Worm (Caenorhabditis elegans) whole organism, L4 larva: ENCODE measurements around the gene wht-7.

Experiments
- aly-2 ChIP-seq: sonication (generic microtip); optimal IDR thresholded peaks from 2 replicates; lab custom pipeline; 2018; ENCODE audit warnings: missing biosample characterization, missing genetic modification characterization
- mdl-1 ChIP-seq, 2 experiments: fragments of 150-350 bp in 1 of 2; sonication (generic microtip) in 1 of 2; optimal IDR thresholded peaks; 2 replicates each; lab custom pipeline; 2014 to 2017; ENCODE audit warnings: missing biosample characterization in 2 of 2, missing genetic modification characterization in 2 of 2
- nhr-10 ChIP-seq: fragments of 150-350 bp; optimal IDR thresholded peaks from 2 replicates; lab custom pipeline; 2014; ENCODE audit warnings: missing biosample characterization, missing genetic modification characterization
- nhr-25 ChIP-seq: sonication (generic microtip); optimal IDR thresholded peaks from 2 replicates; lab custom pipeline; 2017; ENCODE audit warnings: missing genetic modification characterization, mild to moderate bottlenecking, missing compliant biosample characterization, antibody characterized with exemption, moderate library complexity, borderline replicate concordance; ENCODE audit not compliant: insufficient read depth

DNA sequence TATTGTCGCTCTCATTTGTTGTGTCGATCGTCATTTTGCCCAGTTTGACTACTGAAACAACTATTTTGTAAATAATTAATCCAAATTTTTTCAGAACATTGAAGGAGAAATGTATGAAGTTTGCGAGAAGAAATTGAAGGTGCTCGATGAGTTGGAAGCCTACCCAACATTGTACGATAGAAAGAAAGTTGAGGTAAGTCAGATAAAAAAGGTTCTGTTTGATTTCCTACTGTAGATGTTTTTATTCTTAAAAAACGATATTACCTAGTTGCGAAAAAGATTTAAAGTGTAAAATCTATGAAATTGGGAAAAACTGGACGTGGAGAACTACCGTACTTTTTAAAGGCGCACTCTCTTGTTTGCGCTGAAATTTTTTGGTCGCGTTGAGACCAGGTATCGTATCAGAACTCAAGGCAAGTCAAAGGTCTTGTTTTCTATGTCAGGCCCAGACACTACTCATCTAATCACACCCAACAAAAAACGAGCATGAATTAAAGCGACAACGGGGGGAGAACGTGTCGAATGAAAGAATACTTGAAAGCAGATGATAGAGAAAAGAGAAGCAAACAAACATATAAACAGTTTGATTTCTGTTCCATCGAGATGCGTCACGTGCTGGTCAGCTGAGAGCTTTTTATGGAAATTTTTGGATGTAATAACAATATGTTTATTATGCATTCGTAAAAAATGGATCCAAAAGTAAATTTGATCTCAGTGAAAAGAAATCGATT, 19.3 kb upstream of the wht-7 start, which contains the start of gene efk-1:
- TF ChIP-seq nhr-25 (tag; lab: Kevin White, UChicago) (no peak), mdl-1 (tag; optimal IDR thresholded peaks at IDR 0.05; lab: Kevin White, UChicago) (peak in 1 of 2 experiments; percentile 37), nhr-10 (no peak), aly-2 (tag; lab: Kevin White, UChicago) (no peak)
